Worm (Caenorhabditis elegans) whole organism, late embryonic: ENCODE results near the gene rab-30.

Experiments used
- C08G9.2 ChIP-seq: sonication (generic microtip); optimal IDR thresholded peaks from 2 replicates; lab custom pipeline; 2016; ENCODE audit warnings: mild to moderate bottlenecking, missing genetic modification characterization, moderate library complexity, missing compliant biosample characterization
- K09A11.1 ChIP-seq: sonication (generic microtip); optimal IDR thresholded peaks from 2 replicates; lab custom pipeline; 2017; ENCODE audit warnings: antibody characterized with exemption, mild to moderate bottlenecking, missing genetic modification characterization, missing compliant biosample characterization; ENCODE audit not compliant: insufficient read depth
- T23F11.4 ChIP-seq: fragments of 200-800 bp; sonication (Bioruptor generic); optimal IDR thresholded peaks from 2 replicates; lab custom pipeline; 2018; ENCODE audit warnings: mild to moderate bottlenecking, missing genetic modification characterization, missing compliant biosample characterization
- ahr-1 ChIP-seq: sonication (generic microtip); optimal IDR thresholded peaks from 2 replicates; lab custom pipeline; 2016; ENCODE audit warnings: missing genetic modification characterization, missing compliant biosample characterization
- ceh-14 ChIP-seq: sonication (generic microtip); optimal IDR thresholded peaks from 2 replicates; lab custom pipeline; 2016; ENCODE audit warnings: missing genotype, missing genetic modification characterization, missing compliant biosample characterization
- ceh-18 ChIP-seq: sonication (generic microtip); optimal IDR thresholded peaks from 2 replicates; lab custom pipeline; 2016; ENCODE audit warnings: missing genetic modification characterization, missing compliant biosample characterization
- ceh-19 ChIP-seq: fragments of 200-800 bp; sonication (Bioruptor generic); optimal IDR thresholded peaks from 2 replicates; lab custom pipeline; 2018; ENCODE audit warnings: mild to moderate bottlenecking, missing genetic modification characterization, missing compliant biosample characterization
- ceh-22 ChIP-seq: sonication (generic microtip); optimal IDR thresholded peaks from 2 replicates; lab custom pipeline; 2017; ENCODE audit warnings: missing biosample characterization, missing genetic modification characterization
- ceh-24 ChIP-seq: sonication (generic microtip); optimal IDR thresholded peaks from 2 replicates; lab custom pipeline; 2016; ENCODE audit warnings: mild to moderate bottlenecking, missing genetic modification characterization, missing compliant biosample characterization
- ceh-30 ChIP-seq: fragments of 150-350 bp; optimal IDR thresholded peaks from 2 replicates; lab custom pipeline; 2014; ENCODE audit warnings: missing biosample characterization, missing genetic modification characterization
- ceh-34 ChIP-seq: sonication (generic microtip); optimal IDR thresholded peaks from 2 replicates; lab custom pipeline; 2016; ENCODE audit warnings: mild to moderate bottlenecking, missing genetic modification characterization, missing compliant biosample characterization
- ceh-45 ChIP-seq: fragments of 200-800 bp; sonication (Bioruptor generic); IDR thresholded peaks from 2 replicates; pipeline ENCODE4 v1.3.6; 2022; ENCODE audit warnings: missing genetic modification reagents, missing genetic modification characterization, missing compliant biosample characterization
- ceh-48 ChIP-seq: sonication (generic microtip); optimal IDR thresholded peaks from 2 replicates; lab custom pipeline; 2016; ENCODE audit warnings: missing genetic modification characterization, inconsistent platforms, missing compliant biosample characterization
- che-1 ChIP-seq: sonication (generic microtip); optimal IDR thresholded peaks from 2 replicates; lab custom pipeline; 2016; ENCODE audit warnings: mild to moderate bottlenecking, missing genetic modification characterization, missing compliant biosample characterization
- dmd-4 ChIP-seq: sonication (generic microtip); optimal IDR thresholded peaks from 2 replicates; lab custom pipeline; 2016; ENCODE audit warnings: borderline replicate concordance, missing genetic modification characterization, missing compliant biosample characterization
- dve-1 ChIP-seq: sonication (generic microtip); optimal IDR thresholded peaks from 2 replicates; lab custom pipeline; 2017; ENCODE audit warnings: antibody characterized with exemption, mild to moderate bottlenecking, missing genetic modification characterization, missing compliant biosample characterization
- elt-2 ChIP-seq: sonication (generic microtip); optimal IDR thresholded peaks from 2 replicates; lab custom pipeline; 2016; ENCODE audit warnings: missing genetic modification reagents, missing genetic modification characterization, missing compliant biosample characterization
- fkh-10 ChIP-seq: fragments of 150-350 bp; optimal IDR thresholded peaks from 2 replicates; lab custom pipeline; 2014; ENCODE audit warnings: missing biosample characterization, missing genetic modification reagents, missing genetic modification characterization
- fkh-6 ChIP-seq: sonication (generic microtip); optimal IDR thresholded peaks from 2 replicates; lab custom pipeline; 2016; ENCODE audit warnings: missing genetic modification characterization, missing compliant biosample characterization
- hlh-8 ChIP-seq: sonication (generic microtip); optimal IDR thresholded peaks from 2 replicates; lab custom pipeline; 2016; ENCODE audit warnings: missing genotype, missing genetic modification characterization, missing compliant biosample characterization
- lim-6 ChIP-seq: sonication (generic microtip); optimal IDR thresholded peaks from 2 replicates; lab custom pipeline; 2016; ENCODE audit warnings: missing genetic modification characterization, missing compliant biosample characterization
- mec-3 ChIP-seq: sonication (generic microtip); optimal IDR thresholded peaks from 2 replicates; lab custom pipeline; 2016; ENCODE audit warnings: borderline replicate concordance, missing genetic modification characterization, missing compliant biosample characterization
- nhr-11 ChIP-seq: fragments of 150-350 bp; optimal IDR thresholded peaks from 2 replicates; lab custom pipeline; 2014; ENCODE audit warnings: missing biosample characterization, missing genetic modification characterization
- pqm-1 ChIP-seq: sonication (generic microtip); optimal IDR thresholded peaks from 2 replicates; lab custom pipeline; 2016; ENCODE audit warnings: missing genetic modification characterization, missing compliant biosample characterization
- rnt-1 ChIP-seq: sonication (generic microtip); optimal IDR thresholded peaks from 2 replicates; lab custom pipeline; 2016; ENCODE audit warnings: missing genetic modification characterization, missing compliant biosample characterization
- sox-2 ChIP-seq: fragments of 200-800 bp; sonication (Bioruptor generic); IDR thresholded peaks from 2 replicates; pipeline ENCODE4 v1.3.6; 2022; ENCODE audit warnings: missing genetic modification reagents, missing genetic modification characterization, missing compliant biosample characterization
- sox-4 ChIP-seq: sonication (generic microtip); optimal IDR thresholded peaks from 2 replicates; lab custom pipeline; 2017; ENCODE audit warnings: mild to moderate bottlenecking, missing genetic modification characterization, inconsistent platforms, missing compliant biosample characterization
- syd-9 ChIP-seq: sonication (generic microtip); optimal IDR thresholded peaks from 2 replicates; lab custom pipeline; 2016; ENCODE audit warnings: mild to moderate bottlenecking, missing genetic modification characterization, moderate library complexity, missing compliant biosample characterization
- tbx-7 ChIP-seq: sonication (generic microtip); optimal IDR thresholded peaks from 2 replicates; lab custom pipeline; 2016; ENCODE audit warnings: missing genotype, missing genetic modification characterization, missing compliant biosample characterization
- ttx-3 ChIP-seq: sonication (generic microtip); optimal IDR thresholded peaks from 2 replicates; lab custom pipeline; 2016; ENCODE audit warnings: missing genetic modification reagents, missing genetic modification characterization, missing compliant biosample characterization
- unc-3 ChIP-seq, 2 experiments: fragments of 200-800 bp in 1 of 2; sonication (Bioruptor generic) in 1 of 2; sonication (generic microtip) in 1 of 2; conservative IDR thresholded peaks in 1 of 2; optimal IDR thresholded peaks in 1 of 2; 2 replicates each; pipeline versions ENCODE4 v1.3.6 to Lab custom; 2016 to 2022; ENCODE audit warnings: missing compliant biosample characterization in 2 of 2, missing genetic modification characterization in 2 of 2, missing genetic modification reagents in 1 of 2
- unc-55 ChIP-seq: sonication (generic microtip); optimal IDR thresholded peaks from 2 replicates; lab custom pipeline; 2017; ENCODE audit warnings: missing biosample characterization, missing genetic modification reagents, missing genetic modification characterization
- unc-86 ChIP-seq: sonication (generic microtip); optimal IDR thresholded peaks from 2 replicates; lab custom pipeline; 2016; ENCODE audit warnings: missing genetic modification characterization, missing compliant biosample characterization
- zip-5 ChIP-seq: sonication (generic microtip); optimal IDR thresholded peaks from 2 replicates; lab custom pipeline; 2016; ENCODE audit warnings: missing genetic modification characterization, missing compliant biosample characterization

The rab-30 gene

ce11 chrIII:10519615-10520014 is 40.8 kb upstream of the rab-30 start:
- TF ChIP-seq ahr-1 (tag; lab: Kevin White, UChicago) (no peak), nhr-11 (tag; lab: Kevin White, UChicago) (no peak), ceh-34 (tag; lab: Kevin White, UChicago) (peak; percentile 43)

ce11 chrIII:10520523-10520922 is 39.9 kb upstream of the rab-30 start, which contains the start of gene unc-49:
unc-49 (plus strand) TSS chrIII:10520762.
- TF ChIP-seq mec-3 (tag; lab: Kevin White, UChicago) (no peak), elt-2 (no peak), rnt-1 (tag; lab: Kevin White, UChicago) (no peak), syd-9 (tag; lab: Kevin White, UChicago) (peak; percentile 41), hlh-8 (tag; lab: Kevin White, UChicago) (no peak), ttx-3 (tag; lab: Kevin White, UChicago) (no peak), ceh-30 (tag; lab: Kevin White, UChicago) (no peak), T23F11.4 (no peak), ceh-24 (no peak), ceh-18 (tag; lab: Kevin White, UChicago) (peak; percentile 26), C08G9.2 (peak; percentile 12)
- TF ChIP-seq, all 69 proteins: peak for 3

ce11 chrIII:10521219-10521618 is 39.2 kb upstream of the rab-30 start:
- TF ChIP-seq pqm-1 (tag; lab: Kevin White, UChicago) (no peak), dve-1 (tag; lab: Kevin White, UChicago) (peak; percentile 53)

- TF ChIP-seq fkh-6 (no peak), sox-4 (tag; lab: Kevin White, UChicago) (no peak), dmd-4 (tag; lab: Kevin White, UChicago) (no peak), K09A11.1 (tag; lab: Kevin White, UChicago) (no peak), sox-2 (GFP tag; lab: Robert Waterston, UW) (no peak), fkh-10 (GFP tag; lab: Kevin White, UChicago) (no peak), tbx-7 (tag; lab: Kevin White, UChicago) (no peak), ceh-48 (tag; lab: Kevin White, UChicago) (no peak), unc-3 (GFP tag; conservative IDR thresholded peaks at IDR 0.05; lab: Robert Waterston, UW) (no peak), unc-3 (tag; optimal IDR thresholded peaks at IDR 0.05; lab: Kevin White, UChicago) (no peak), unc-86 (no peak)
Measured at ce11 chrIII:10523025-10523424, 37.4 kb upstream of the rab-30 start.

- TF ChIP-seq che-1 (tag; lab: Kevin White, UChicago) (no peak), zip-5 (tag; lab: Kevin White, UChicago) (no peak), ceh-22 (tag; lab: Kevin White, UChicago) (no peak), unc-55 (GFP tag; lab: Kevin White, UChicago) (no peak), ceh-45 (GFP tag; lab: Robert Waterston, UW) (no peak), unc-3 (GFP tag; conservative IDR thresholded peaks at IDR 0.05; lab: Robert Waterston, UW) (no peak), unc-3 (tag; optimal IDR thresholded peaks at IDR 0.05; lab: Kevin White, UChicago) (no peak), ahr-1 (tag; lab: Kevin White, UChicago) (no peak), ceh-19 (GFP tag; lab: Kevin White, UChicago) (no peak), lim-6 (no peak), ceh-14 (no peak), mec-3 (tag; lab: Kevin White, UChicago) (no peak)
Measured at ce11 chrIII:10524823-10525222, 35.6 kb upstream of the rab-30 start.
